Fruit fly (Drosophila melanogaster): ENCODE data around the gene pn.

The pn gene

DNA sequence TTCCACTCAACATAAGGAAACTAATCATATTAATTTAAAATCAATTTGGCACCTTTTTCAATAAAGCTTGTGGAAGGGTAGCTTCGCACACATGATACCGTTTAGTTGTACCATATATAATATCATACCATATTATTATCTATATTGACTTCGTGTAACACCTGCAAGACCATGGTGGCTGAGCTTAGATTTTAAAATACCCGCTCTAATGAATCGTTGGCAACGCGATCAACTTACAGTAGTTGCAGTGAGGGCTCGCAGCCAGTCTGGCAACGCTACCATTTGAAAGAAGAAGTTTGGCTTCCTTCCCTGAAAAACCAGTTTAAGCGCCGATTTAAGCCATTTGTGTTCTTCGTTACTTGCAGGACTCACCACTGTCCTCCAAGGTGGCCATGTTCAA lies 10.6 kb upstream of the pn start:
- TF ChIP-seq eve (GFP tag; optimal IDR thresholded peaks at IDR 0.05) (no peak), Myb (GFP tag; optimal IDR thresholded peaks at IDR 0.05) (peak; percentile 27), hkb (optimal IDR thresholded peaks at IDR 0.05) (peak; percentile 41), hkb (GFP tag; IDR thresholded peaks at IDR 0.05) (no peak), sens (GFP tag) (peak; percentile 9), CG8290 (GFP tag; optimal IDR thresholded peaks at IDR 0.05) (no peak), CG8290 (tag; optimal IDR thresholded peaks at IDR 0.05) (no peak), CG3163 (GFP tag; optimal IDR thresholded peaks at IDR 0.05) (no peak), CG15514 (GFP tag; optimal IDR thresholded peaks at IDR 0.05) (peak; percentile 12), Dek (tag; optimal IDR thresholded peaks at IDR 0.05) (no peak), Dref (GFP tag; IDR thresholded peaks at IDR 0.05) (peak; percentile 35; the same call in 1 of the 2 replicates), CG12744 (GFP tag; optimal IDR thresholded peaks at IDR 0.05) (no peak), Sin3A (optimal IDR thresholded peaks at IDR 0.05) (peak; percentile 75), Med (GFP tag) (peak; percentile 19), CG30431 (GFP tag; optimal IDR thresholded peaks at IDR 0.05) (no peak), trem (tag; optimal IDR thresholded peaks at IDR 0.05) (peak; percentile 28), Drgx (GFP tag; IDR thresholded peaks at IDR 0.05) (no peak), crc (GFP tag; optimal IDR thresholded peaks at IDR 0.05) (no peak), CG1603 (tag; optimal IDR thresholded peaks at IDR 0.05) (peak; percentile 11), CG4282 (GFP tag; optimal IDR thresholded peaks at IDR 0.05) (no peak), Sry-δ (GFP tag; optimal IDR thresholded peaks at IDR 0.05) (peak; percentile 27), pum (GFP tag; optimal IDR thresholded peaks at IDR 0.05) (no peak), dysf (GFP tag; IDR thresholded peaks at IDR 0.05) (no peak), E2f2 (GFP tag; IDR thresholded peaks at IDR 0.05) (peak; percentile 90), YL-1 (GFP tag; optimal IDR thresholded peaks at IDR 0.05) (no peak), CG4854 (GFP tag; optimal IDR thresholded peaks at IDR 0.05) (peak; percentile 70), Dp (GFP tag; optimal IDR thresholded peaks at IDR 0.05) (peak; percentile 82), BEAF-32 (GFP tag; optimal IDR thresholded peaks at IDR 0.05) (peak; percentile 30), Neu2 (GFP tag; optimal IDR thresholded peaks at IDR 0.05; ENCODE audit: borderline replicate concordance) (no peak), MBD-R2 (GFP tag; IDR thresholded peaks at IDR 0.05) (peak; percentile 24; the same call in 1 of the 2 replicates), pzg (GFP tag; optimal IDR thresholded peaks at IDR 0.05) (peak; percentile 51)

DNA sequence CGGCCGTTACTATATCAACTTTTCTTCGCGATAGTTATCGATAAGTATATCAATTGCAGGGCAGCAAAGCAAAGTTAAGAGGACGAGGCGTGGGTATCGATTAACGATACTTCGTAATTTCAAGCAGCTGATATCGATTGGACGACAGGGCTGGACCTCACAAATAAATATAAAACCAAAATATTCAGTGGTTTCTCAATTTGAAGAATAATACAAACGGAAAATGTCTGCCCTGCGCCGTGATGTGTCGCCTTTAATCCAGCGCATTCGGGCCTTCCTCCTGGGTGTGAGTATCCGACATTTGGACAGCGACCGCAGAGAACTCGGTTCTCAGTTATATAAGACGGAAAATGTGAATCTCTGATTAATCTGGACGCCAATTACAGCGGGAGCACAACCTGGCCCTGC lies 8.6 kb upstream of the pn start, which contains the start of gene ND-B14.5A:
TSS of gene ND-B14.5A (plus strand) at position 107 of the 408 bp plus-strand sequence.
- TF ChIP-seq ato (GFP tag; IDR thresholded peaks at IDR 0.05; ENCODE audit: partially characterized antibody) = peak; percentile 97
- no peak for TF ChIP-seq schlank (tag; optimal IDR thresholded peaks at IDR 0.05)
- peak; percentile 33 for TF ChIP-seq CoRest (tag; optimal IDR thresholded peaks at IDR 0.05)
- TF ChIP-seq Dref (GFP tag; IDR thresholded peaks at IDR 0.05) = peak; percentile 97
- no peak for TF ChIP-seq cato (GFP tag; optimal IDR thresholded peaks at IDR 0.05; ENCODE audit: borderline replicate concordance)
- TF ChIP-seq rib (GFP tag; IDR thresholded peaks at IDR 0.05) = no peak
- TF ChIP-seq cwo (GFP tag; optimal IDR thresholded peaks at IDR 0.05) = no peak
- TF ChIP-seq Hand (GFP tag; optimal IDR thresholded peaks at IDR 0.05) = no peak
- no peak for TF ChIP-seq gt (GFP tag; IDR thresholded peaks at IDR 0.05)
- no peak for TF ChIP-seq zfh1 (GFP tag; IDR thresholded peaks at IDR 0.05)
- peak; percentile 21 for TF ChIP-seq sug (tag; optimal IDR thresholded peaks at IDR 0.05)
- peak; percentile 88 for TF ChIP-seq CG7928 (GFP tag; optimal IDR thresholded peaks at IDR 0.05)
- TF ChIP-seq Scr (GFP tag; IDR thresholded peaks at IDR 0.05; ENCODE audit: partially characterized antibody) = peak; percentile 90
- TF ChIP-seq CG13424 (tag; optimal IDR thresholded peaks at IDR 0.05) = no peak
- peak; percentile 86 for TF ChIP-seq inv (GFP tag; IDR thresholded peaks at IDR 0.05; ENCODE audit: partially characterized antibody)
- TF ChIP-seq kah (GFP tag; optimal IDR thresholded peaks at IDR 0.05) = no peak
- peak; percentile 98 for TF ChIP-seq tna (GFP tag; IDR thresholded peaks at IDR 0.05; ENCODE audit: partially characterized antibody)
- TF ChIP-seq fd3F (GFP tag; optimal IDR thresholded peaks at IDR 0.05) = no peak
- TF ChIP-seq CG2116 (GFP tag; optimal IDR thresholded peaks at IDR 0.05) = peak; percentile 96
- no peak for TF ChIP-seq NC2α (GFP tag; optimal IDR thresholded peaks at IDR 0.05)
- TF ChIP-seq HLH54F (GFP tag; optimal IDR thresholded peaks at IDR 0.05) = peak; percentile 2
- no peak for TF ChIP-seq Oli (tag; optimal IDR thresholded peaks at IDR 0.05)
- peak; percentile 15 for TF ChIP-seq PHDP (tag; optimal IDR thresholded peaks at IDR 0.05)
